Fruit fly (Drosophila melanogaster) whole organism, adult: Measurements from ENCODE around the gene CG5355.

Experiments used
- CG11617 ChIP-seq: fragments of 200-800 bp; sonication (Bioruptor generic); optimal IDR thresholded peaks from 2 replicates; lab custom pipeline; 2017; ENCODE audit warnings: mild to moderate bottlenecking, missing biosample characterization, missing genetic modification reagents, missing genetic modification characterization
- CG12768 ChIP-seq: fragments of 200-800 bp; sonication (Bioruptor generic); optimal IDR thresholded peaks from 2 replicates; lab custom pipeline; 2017; ENCODE audit warnings: missing biosample characterization, missing genetic modification characterization, mild to moderate bottlenecking, moderate library complexity, missing genetic modification reagents
- CG14711 ChIP-seq: fragments of 200-800 bp; sonication (Bioruptor generic); optimal IDR thresholded peaks from 2 replicates; lab custom pipeline; 2018; ENCODE audit warnings: missing biosample characterization, mild to moderate bottlenecking, missing genetic modification characterization, moderate library complexity
- CG1620 ChIP-seq: fragments of 200-800 bp; sonication (Bioruptor generic); optimal IDR thresholded peaks from 2 replicates; lab custom pipeline; 2016; ENCODE audit warnings: missing biosample characterization, missing genetic modification characterization
- CG33017 ChIP-seq: fragments of 200-800 bp; sonication (Bioruptor generic); optimal IDR thresholded peaks from 2 replicates; lab custom pipeline; 2018; ENCODE audit warnings: missing biosample characterization, mild to moderate bottlenecking, missing genetic modification characterization, moderate library complexity
- CG5204 ChIP-seq: fragments of 200-800 bp; sonication (Bioruptor generic); optimal IDR thresholded peaks from 2 replicates; lab custom pipeline; 2016; ENCODE audit warnings: missing biosample characterization, missing genetic modification characterization
- CG7045 ChIP-seq: fragments of 200-800 bp; sonication (Bioruptor generic); optimal IDR thresholded peaks from 2 replicates; lab custom pipeline; 2017; ENCODE audit warnings: missing biosample characterization, mild to moderate bottlenecking, missing genetic modification characterization
- CG7101 ChIP-seq: fragments of 200-800 bp; sonication (Bioruptor generic); optimal IDR thresholded peaks from 2 replicates; lab custom pipeline; 2018; ENCODE audit warnings: missing biosample characterization, mild to moderate bottlenecking, missing genetic modification characterization, moderate library complexity
- Clk ChIP-seq: fragments of 200-800 bp; sonication (Bioruptor generic); optimal IDR thresholded peaks from 2 replicates; lab custom pipeline; 2017; ENCODE audit warnings: missing biosample characterization, missing genetic modification characterization
- Crg-1 ChIP-seq: fragments of 200-800 bp; sonication (Bioruptor generic); optimal IDR thresholded peaks from 2 replicates; lab custom pipeline; 2016; ENCODE audit warnings: missing biosample characterization, missing genetic modification characterization
- Hr96 ChIP-seq: fragments of 200-800 bp; sonication (Bioruptor generic); optimal IDR thresholded peaks from 2 replicates; lab custom pipeline; 2016; ENCODE audit warnings: missing biosample characterization, missing genetic modification characterization
- Mnt ChIP-seq: fragments of 200-800 bp; sonication (Bioruptor generic); optimal IDR thresholded peaks from 2 replicates; lab custom pipeline; 2016; ENCODE audit warnings: missing biosample characterization, mild to moderate bottlenecking, missing genetic modification characterization
- bab1 ChIP-seq: fragments of 200-800 bp; sonication (Bioruptor generic); optimal IDR thresholded peaks from 3 replicates; lab custom pipeline; 2019; ENCODE audit warnings: missing biosample characterization, mild to moderate bottlenecking, missing genetic modification characterization, moderate library complexity
- cic ChIP-seq: fragments of 200-800 bp; sonication (Bioruptor generic); optimal IDR thresholded peaks from 2 replicates; lab custom pipeline; 2017; ENCODE audit warnings: missing biosample characterization, mild to moderate bottlenecking, missing genetic modification characterization, moderate library complexity
- cnc ChIP-seq, 2 experiments: fragments of >200 bp; optimal IDR thresholded peaks; 2 replicates each; lab custom pipeline; 2017
- kay ChIP-seq: fragments of 200-800 bp; sonication (Bioruptor generic); peaks from one replicate; lab custom pipeline; 2016; ENCODE audit warnings: missing biosample characterization, missing genetic modification characterization, borderline replicate concordance
- ovo ChIP-seq: fragments of 200-800 bp; sonication (Bioruptor generic); optimal IDR thresholded peaks from 2 replicates; lab custom pipeline; 2016; ENCODE audit warnings: missing biosample characterization, missing genetic modification characterization
- pad ChIP-seq: fragments of 200-800 bp; sonication (Bioruptor generic); optimal IDR thresholded peaks from 3 replicates; lab custom pipeline; 2017; ENCODE audit warnings: missing biosample characterization, missing genetic modification characterization, mild to moderate bottlenecking, moderate library complexity, missing genetic modification reagents
- tj ChIP-seq: fragments of 200-800 bp; sonication (Bioruptor generic); optimal IDR thresholded peaks from 3 replicates; lab custom pipeline; 2017; ENCODE audit warnings: missing biosample characterization, mild to moderate bottlenecking, missing genetic modification characterization, moderate library complexity
- toe ChIP-seq: fragments of 200-800 bp; sonication (Bioruptor generic); optimal IDR thresholded peaks from 2 replicates; lab custom pipeline; 2016; ENCODE audit warnings: missing biosample characterization, missing genetic modification characterization

CG5355 gene

dm6 chr2L:10442048-10442790 lies 29.0 kb upstream of the CG5355 start, which contains the start of gene loh:
Gene loh, plus strand, starts transcription at chr2L:10442534.
- TF ChIP-seq Mnt (GFP tag; lab: Kevin White, UChicago) (no peak), CG1620 (GFP tag; lab: Kevin White, UChicago) (no peak), bab1 (no peak), ovo (GFP tag; lab: Kevin White, UChicago) (no peak), CG7045 (GFP tag; lab: Kevin White, UChicago) (no peak), kay (no peak), CG11617 (GFP tag; lab: Kevin White, UChicago) (no peak), Crg-1 (GFP tag; lab: Kevin White, UChicago) (no peak), cnc (optimal IDR thresholded peaks at IDR 0.05; lab: Kevin White, UChicago) (no peak), toe (GFP tag; lab: Kevin White, UChicago) (no peak), CG12768 (GFP tag; lab: Kevin White, UChicago) (no peak), CG5204 (no peak)

dm6 chr2L:10439174-10439573 lies 25.9 kb upstream of the CG5355 start, which contains the start of gene Nse4:
Gene Nse4, plus strand, starts transcription at chr2L:10439440.
- no peak for TF ChIP-seq kay

dm6 chr2L:10437317-10437716 lies 24.1 kb upstream of the CG5355 start, which contains the start of gene STUB1:
Gene STUB1, plus strand, starts transcription at chr2L:10437548.
- no peak for TF ChIP-seq CG11617 (GFP tag; lab: Kevin White, UChicago)
- peak; percentile 95 for TF ChIP-seq CG14711 (tag; lab: Kevin White, UChicago)
- TF ChIP-seq tj = no peak
- peak; percentile 71 for TF ChIP-seq bab1

dm6 chr2L:10435606-10436160 lies 22.4 kb upstream of the CG5355 start, which contains the start of the genes TBC1D16 and holn1:
Gene TBC1D16, minus strand, starts transcription at chr2L:10435656.
Gene holn1, plus strand, starts transcription at chr2L:10435995.
- no peak for TF ChIP-seq Clk (GFP tag; lab: Kevin White, UChicago)
- TF ChIP-seq cnc (optimal IDR thresholded peaks at IDR 0.05; lab: Kevin White, UChicago) = no peak
- TF ChIP-seq CG11617 (GFP tag; lab: Kevin White, UChicago) = no peak
- TF ChIP-seq CG7101 (tag; lab: Kevin White, UChicago) = peak; percentile 35
- TF ChIP-seq CG14711 (tag; lab: Kevin White, UChicago) = peak; percentile 21
- TF ChIP-seq ovo (GFP tag; lab: Kevin White, UChicago) = no peak
- TF ChIP-seq Hr96 (GFP tag; lab: Kevin White, UChicago) = no peak

dm6 chr2L:10430802-10431476 lies 17.7 kb upstream of the CG5355 start, which contains the start of the genes Bug22 and TfIIB:
Gene Bug22, minus strand, starts transcription at chr2L:10430918.
Gene TfIIB, plus strand, starts transcription at chr2L:10431338.
- TF ChIP-seq CG5204 (no peak), kay (no peak), cnc (optimal IDR thresholded peaks at IDR 0.05; lab: Kevin White, UChicago) (no peak), Hr96 (GFP tag; lab: Kevin White, UChicago) (no peak), CG7045 (GFP tag; lab: Kevin White, UChicago) (peak; percentile 66), bab1 (peak; percentile 2), ovo (GFP tag; lab: Kevin White, UChicago) (peak; percentile 30), pad (peak; percentile 42), tj (peak; percentile 40), CG7101 (tag; lab: Kevin White, UChicago) (peak; percentile 75), CG12768 (GFP tag; lab: Kevin White, UChicago) (peak; percentile 64), Clk (GFP tag; lab: Kevin White, UChicago) (peak; percentile 24), CG33017 (tag; lab: Kevin White, UChicago) (peak; percentile 53), Mnt (GFP tag; lab: Kevin White, UChicago) (peak; percentile 86), Crg-1 (GFP tag; lab: Kevin White, UChicago) (peak; percentile 50), toe (GFP tag; lab: Kevin White, UChicago) (no peak), CG11617 (GFP tag; lab: Kevin White, UChicago) (peak; percentile 83), CG1620 (GFP tag; lab: Kevin White, UChicago) (peak; percentile 63), cic (GFP tag; lab: Kevin White, UChicago) (no peak), CG14711 (tag; lab: Kevin White, UChicago) (peak; percentile 93)

dm6 chr2L:10428528-10428927 lies 15.3 kb upstream of the CG5355 start, which contains the start of gene CG5188:
Gene CG5188, plus strand, starts transcription at chr2L:10428829.
- TF ChIP-seq cic (GFP tag; lab: Kevin White, UChicago) (peak; percentile 2), CG33017 (tag; lab: Kevin White, UChicago) (peak; percentile 66), CG11617 (GFP tag; lab: Kevin White, UChicago) (peak; percentile 55), CG14711 (tag; lab: Kevin White, UChicago) (peak; percentile 59), Mnt (GFP tag; lab: Kevin White, UChicago) (peak; percentile 30), Clk (GFP tag; lab: Kevin White, UChicago) (no peak), ovo (GFP tag; lab: Kevin White, UChicago) (peak; percentile 10), cnc (optimal IDR thresholded peaks at IDR 0.05; lab: Kevin White, UChicago) (no peak), toe (GFP tag; lab: Kevin White, UChicago) (no peak), Hr96 (GFP tag; lab: Kevin White, UChicago) (no peak), CG7101 (tag; lab: Kevin White, UChicago) (peak; percentile 55), bab1 (peak; percentile 51), CG7045 (GFP tag; lab: Kevin White, UChicago) (peak; percentile 10), tj (peak; percentile 1), CG12768 (GFP tag; lab: Kevin White, UChicago) (no peak)
